Fruit fly (Drosophila melanogaster) whole organism, embryonic: ENCODE measurements around the gene CG43175.

Source experiments
- BEAF-32 ChIP-seq: fragments of 200-800 bp; sonication (Bioruptor generic); optimal IDR thresholded peaks from 3 replicates; lab custom pipeline; 2017; ENCODE audit warnings: missing biosample characterization, missing genetic modification characterization, mild to moderate bottlenecking, moderate library complexity, missing genetic modification reagents
- CG10274 ChIP-seq: fragments of 200-800 bp; sonication (Bioruptor generic); optimal IDR thresholded peaks from 3 replicates; lab custom pipeline; 2017; ENCODE audit warnings: missing biosample characterization, mild to moderate bottlenecking, missing genetic modification characterization
- CG10431 ChIP-seq: fragments of 200-800 bp; sonication (Bioruptor generic); optimal IDR thresholded peaks from 3 replicates; lab custom pipeline; 2018; ENCODE audit warnings: missing biosample characterization, mild to moderate bottlenecking, missing genetic modification characterization
- CG11560 ChIP-seq: fragments of 200-800 bp; sonication (Bioruptor generic); IDR thresholded peaks from 3 replicates; pipeline ENCODE4 v1.3.6; 2022; ENCODE audit warnings: missing biosample characterization, missing genetic modification characterization
- CG12391 ChIP-seq: fragments of 200-800 bp; sonication (Bioruptor generic); optimal IDR thresholded peaks from 3 replicates; lab custom pipeline; 2018; ENCODE audit warnings: missing biosample characterization, mild to moderate bottlenecking, missing genetic modification characterization, moderate library complexity
- CG12744 ChIP-seq: fragments of 200-800 bp; sonication (Bioruptor generic); optimal IDR thresholded peaks from 2 replicates; lab custom pipeline; 2016; ENCODE audit warnings: missing biosample characterization, missing genetic modification characterization
- CG13775 ChIP-seq: fragments of 200-800 bp; sonication (Bioruptor generic); optimal IDR thresholded peaks from 3 replicates; lab custom pipeline; 2017; ENCODE audit warnings: missing biosample characterization, mild to moderate bottlenecking, missing genetic modification characterization
- CG14860 ChIP-seq: fragments of 200-800 bp; sonication (Bioruptor generic); IDR thresholded peaks from 3 replicates; pipeline ENCODE4 v1.3.6; 2022; ENCODE audit warnings: missing biosample characterization, missing genetic modification characterization; ENCODE audit not compliant: partially characterized antibody
- CG16813 ChIP-seq: fragments of 200-800 bp; sonication (Bioruptor generic); IDR thresholded peaks from 3 replicates; pipeline ENCODE4 v1.3.6; 2022; ENCODE audit warnings: missing biosample characterization, missing genetic modification characterization; ENCODE audit not compliant: partially characterized antibody
- CG17912 ChIP-seq: fragments of 200-800 bp; sonication (Bioruptor generic); optimal IDR thresholded peaks from 2 replicates; lab custom pipeline; 2018; ENCODE audit warnings: missing biosample characterization, mild to moderate bottlenecking, missing genetic modification characterization
- CG18262 ChIP-seq: fragments of 200-800 bp; optimal IDR thresholded peaks from 3 replicates; lab custom pipeline; 2019; ENCODE audit warnings: missing biosample characterization, mild to moderate bottlenecking, missing genetic modification characterization, moderate library complexity
- CG3407 ChIP-seq: fragments of 200-800 bp; sonication (Bioruptor generic); optimal IDR thresholded peaks from 2 replicates; lab custom pipeline; 2018; ENCODE audit warnings: missing biosample characterization, mild to moderate bottlenecking, missing genetic modification characterization
- CG34224 ChIP-seq: fragments of 200-800 bp; sonication (Bioruptor generic); IDR thresholded peaks from 3 replicates; pipeline ENCODE4 v1.3.6; 2022; ENCODE audit warnings: missing biosample characterization, missing genetic modification characterization; ENCODE audit not compliant: partially characterized antibody
- CG6683 ChIP-seq: fragments of 200-800 bp; sonication (Bioruptor generic); optimal IDR thresholded peaks from 2 replicates; lab custom pipeline; 2017; ENCODE audit warnings: missing biosample characterization, mild to moderate bottlenecking, missing genetic modification characterization, missing genetic modification reagents
- CG7987 ChIP-seq: fragments of 200-800 bp; sonication (Bioruptor generic); optimal IDR thresholded peaks from 2 replicates; lab custom pipeline; 2018; ENCODE audit warnings: missing biosample characterization, mild to moderate bottlenecking, missing genetic modification characterization, moderate library complexity
- CG8089 ChIP-seq: fragments of 200-800 bp; sonication (Bioruptor generic); optimal IDR thresholded peaks from 3 replicates; lab custom pipeline; 2016; ENCODE audit warnings: missing biosample characterization, missing genetic modification characterization
- CG8290 ChIP-seq, 3 experiments: fragments of 200-800 bp; sonication (Bioruptor generic); optimal IDR thresholded peaks; 2 replicates each; lab custom pipeline; 2016 to 2019; ENCODE audit warnings: missing biosample characterization in 3 of 3, missing genetic modification characterization in 3 of 3, mild to moderate bottlenecking in 2 of 3, moderate library complexity in 1 of 3
- CG8944 ChIP-seq: fragments of 200-800 bp; sonication (Bioruptor generic); optimal IDR thresholded peaks from 3 replicates; lab custom pipeline; 2016; ENCODE audit warnings: missing biosample characterization, missing genetic modification characterization
- CG9215 ChIP-seq: fragments of 200-800 bp; sonication (Bioruptor generic); IDR thresholded peaks from 2 replicates; pipeline ENCODE4 v1.3.6; 2022; ENCODE audit warnings: missing biosample characterization, missing genetic modification characterization
- Dll ChIP-seq: fragments of 200-800 bp; sonication (Bioruptor generic); IDR thresholded peaks from 4 replicates; pipeline ENCODE4 v1.3.6; 2022; ENCODE audit warnings: missing biosample characterization, missing genetic modification characterization; ENCODE audit not compliant: partially characterized antibody
- Dp ChIP-seq: fragments of 200-800 bp; sonication (Bioruptor generic); optimal IDR thresholded peaks from 2 replicates; lab custom pipeline; 2018; ENCODE audit warnings: missing biosample characterization, mild to moderate bottlenecking, missing genetic modification characterization, moderate library complexity
- ERR ChIP-seq: fragments of 200-800 bp; sonication (Bioruptor generic); optimal IDR thresholded peaks from 2 replicates; lab custom pipeline; 2016; ENCODE audit warnings: missing biosample characterization, missing genetic modification characterization
- Ets97D ChIP-seq: fragments of 200-800 bp; sonication (Bioruptor generic); optimal IDR thresholded peaks from 3 replicates; lab custom pipeline; 2016; ENCODE audit warnings: missing biosample characterization, missing genetic modification characterization
- Hmx ChIP-seq: fragments of 200-800 bp; sonication (Bioruptor generic); optimal IDR thresholded peaks from 2 replicates; lab custom pipeline; 2016; ENCODE audit warnings: missing biosample characterization, missing genetic modification characterization
- Kr ChIP-seq: fragments of 200-800 bp; sonication (Bioruptor generic); optimal IDR thresholded peaks from 2 replicates; lab custom pipeline; 2017; ENCODE audit warnings: missing biosample characterization, mild to moderate bottlenecking, missing genetic modification characterization
- MESR4 ChIP-seq: fragments of 200-800 bp; sonication (Bioruptor generic); optimal IDR thresholded peaks from 2 replicates; lab custom pipeline; 2018; ENCODE audit warnings: missing biosample characterization, mild to moderate bottlenecking, missing genetic modification characterization, moderate library complexity
- MTF-1 ChIP-seq: fragments of 200-800 bp; sonication (Bioruptor generic); optimal IDR thresholded peaks from 2 replicates; lab custom pipeline; 2018; ENCODE audit warnings: missing biosample characterization, mild to moderate bottlenecking, missing genetic modification characterization, borderline replicate concordance
- NfI ChIP-seq: fragments of 200-800 bp; sonication (Bioruptor generic); optimal IDR thresholded peaks from 3 replicates; lab custom pipeline; 2018; ENCODE audit warnings: missing biosample characterization, mild to moderate bottlenecking, missing genetic modification characterization, moderate library complexity
- Scr ChIP-seq: fragments of 200-800 bp; sonication (Bioruptor generic); IDR thresholded peaks from 2 replicates; pipeline ENCODE4 v1.3.6; 2022; ENCODE audit warnings: missing biosample characterization, missing genetic modification characterization; ENCODE audit not compliant: partially characterized antibody
- Sry-δ ChIP-seq: fragments of 200-800 bp; sonication (Bioruptor generic); optimal IDR thresholded peaks from 2 replicates; lab custom pipeline; 2016; ENCODE audit warnings: missing biosample characterization, missing genetic modification characterization
- TFAM ChIP-seq: fragments of 200-800 bp; sonication (Bioruptor generic); optimal IDR thresholded peaks from 2 replicates; lab custom pipeline; 2017; ENCODE audit warnings: missing biosample characterization, missing genetic modification characterization, inconsistent platforms
- amos ChIP-seq: fragments of 200-800 bp; sonication (Bioruptor generic); IDR thresholded peaks from 2 replicates; pipeline ENCODE4 v1.3.6; 2022; ENCODE audit warnings: missing biosample characterization, missing genetic modification characterization; ENCODE audit not compliant: partially characterized antibody
- ash1 ChIP-seq: fragments of 200-800 bp; sonication (Bioruptor generic); optimal IDR thresholded peaks from 2 replicates; lab custom pipeline; 2018; ENCODE audit warnings: missing biosample characterization, mild to moderate bottlenecking, missing genetic modification characterization
- btn ChIP-seq: fragments of 200-800 bp; sonication (Bioruptor generic); optimal IDR thresholded peaks from 2 replicates; lab custom pipeline; 2016; ENCODE audit warnings: missing biosample characterization, missing genetic modification characterization
- chn ChIP-seq: fragments of 200-800 bp; sonication (Bioruptor generic); optimal IDR thresholded peaks from 2 replicates; lab custom pipeline; 2016; ENCODE audit warnings: missing biosample characterization, missing genetic modification characterization
- dmrt99B ChIP-seq: fragments of 200-800 bp; sonication (Bioruptor generic); optimal IDR thresholded peaks from 2 replicates; lab custom pipeline; 2018; ENCODE audit warnings: missing biosample characterization, mild to moderate bottlenecking, missing genetic modification characterization, moderate library complexity
- ham ChIP-seq: fragments of 200-800 bp; sonication (Bioruptor generic); IDR thresholded peaks from 2 replicates; pipeline ENCODE4 v1.3.6; 2022; ENCODE audit warnings: missing biosample characterization, missing genetic modification characterization
- lola ChIP-seq, 3 experiments: fragments of >200 bp in 2 of 3; fragments of 200-800 bp in 1 of 3; sonication (Bioruptor generic) in 1 of 3; optimal IDR thresholded peaks; 2 replicates each; lab custom pipeline; 2017 to 2019; ENCODE audit warnings: missing biosample characterization in 3 of 3, missing genetic modification characterization in 3 of 3, mild to moderate bottlenecking in 1 of 3, moderate library complexity in 1 of 3
- mirr ChIP-seq: fragments of 200-800 bp; sonication (Bioruptor generic); optimal IDR thresholded peaks from 3 replicates; lab custom pipeline; 2018; ENCODE audit warnings: missing biosample characterization, mild to moderate bottlenecking, missing genetic modification characterization
- peb ChIP-seq: fragments of 200-800 bp; sonication (Bioruptor generic); IDR thresholded peaks from 2 replicates; pipeline ENCODE4 v1.3.6; 2022; ENCODE audit warnings: missing biosample characterization, missing genetic modification characterization
- pfk ChIP-seq: fragments of 200-800 bp; sonication (Bioruptor generic); optimal IDR thresholded peaks from 2 replicates; lab custom pipeline; 2018; ENCODE audit warnings: missing biosample characterization, mild to moderate bottlenecking, missing genetic modification characterization, moderate library complexity
- phol ChIP-seq: fragments of 200-800 bp; sonication (Bioruptor generic); optimal IDR thresholded peaks from 3 replicates; lab custom pipeline; 2018; ENCODE audit warnings: missing biosample characterization, mild to moderate bottlenecking, missing genetic modification characterization, moderate library complexity
- pita ChIP-seq: fragments of 200-800 bp; sonication (Bioruptor generic); optimal IDR thresholded peaks from 2 replicates; lab custom pipeline; 2017; ENCODE audit warnings: missing biosample characterization, mild to moderate bottlenecking, missing genetic modification characterization
- sens ChIP-seq: fragments of 200-800 bp; sonication (Bioruptor generic); peaks from one replicate; lab custom pipeline; 2016; ENCODE audit warnings: missing biosample characterization, missing genetic modification characterization
- seq ChIP-seq: fragments of 200-800 bp; sonication (Bioruptor generic); IDR thresholded peaks from 2 replicates; pipeline ENCODE4 v1.3.6; 2022; ENCODE audit warnings: missing biosample characterization, missing genetic modification characterization
- tna ChIP-seq: fragments of 200-800 bp; sonication (Bioruptor generic); IDR thresholded peaks from 2 replicates; pipeline ENCODE4 v1.3.6; 2022; ENCODE audit warnings: missing biosample characterization, missing genetic modification characterization; ENCODE audit not compliant: partially characterized antibody
- trem ChIP-seq: fragments of 200-800 bp; optimal IDR thresholded peaks from 3 replicates; lab custom pipeline; 2019; ENCODE audit warnings: missing biosample characterization, mild to moderate bottlenecking, missing genetic modification characterization, moderate library complexity
- ttk ChIP-seq: fragments of 200-800 bp; sonication (Bioruptor generic); IDR thresholded peaks from 2 replicates; pipeline ENCODE4 v2.1.2; 2022; ENCODE audit warnings: missing biosample characterization, missing genetic modification characterization
- yki ChIP-seq: fragments of >200 bp; optimal IDR thresholded peaks from 3 replicates; lab custom pipeline; 2018
- zen ChIP-seq: fragments of 200-800 bp; sonication (Bioruptor generic); optimal IDR thresholded peaks from 3 replicates; lab custom pipeline; 2018; ENCODE audit warnings: missing biosample characterization, mild to moderate bottlenecking, missing genetic modification characterization, moderate library complexity

The CG43175 gene

dm6 chr3R:17684854-17685253 lies 54.3 kb downstream of the CG43175 start, which contains the start of the genes CG31251 and CG31360 (continued):
- TF ChIP-seq phol (tag; lab: Kevin White, UChicago), result peak; percentile 41
- no peak for TF ChIP-seq mirr (GFP tag; lab: Kevin White, UChicago)
- peak; percentile 81 for TF ChIP-seq BEAF-32 (GFP tag; lab: Kevin White, UChicago)
- TF ChIP-seq Sry-δ (GFP tag; lab: Kevin White, UChicago), result peak; percentile 57
- peak; percentile 42 for TF ChIP-seq CG12391
- TF ChIP-seq sens (GFP tag; lab: Kevin White, UChicago), result peak; percentile 55
- peak; percentile 37 for TF ChIP-seq Dp
- TF ChIP-seq MESR4, result peak; percentile 15
- TF ChIP-seq Dll (GFP tag; lab: Robert Waterston, UW), result peak; percentile 95
- peak; percentile 29 for TF ChIP-seq Ets97D
- peak in 1 of 3 experiments; percentile 12 for TF ChIP-seq lola (GFP tag; optimal IDR thresholded peaks at IDR 0.05; lab: Kevin White, UChicago)
- peak; percentile 89 for TF ChIP-seq CG14860
- TF ChIP-seq CG10431 (GFP tag; lab: Kevin White, UChicago), result no peak
- TF ChIP-seq CG8944 (GFP tag; lab: Kevin White, UChicago), result no peak
- TF ChIP-seq Scr (GFP tag; lab: Robert Waterston, UW), result peak; percentile 90
- peak; percentile 72 for TF ChIP-seq amos
- TF ChIP-seq trem (tag; lab: Kevin White, UChicago), result peak; percentile 99
- no peak for TF ChIP-seq MTF-1 (GFP tag; lab: Kevin White, UChicago)

- TF ChIP-seq CG7987, result no peak
- no peak for TF ChIP-seq yki (lab: Kevin White, UChicago)
- TF ChIP-seq CG3407 (GFP tag; lab: Kevin White, UChicago), result no peak
- TF ChIP-seq CG12744 (GFP tag; lab: Kevin White, UChicago), result no peak
- no peak for TF ChIP-seq CG13775 (GFP tag; lab: Kevin White, UChicago)
- no peak for TF ChIP-seq CG6683
- peak; percentile 62 for TF ChIP-seq tna (GFP tag; lab: Robert Waterston, UW)
- no peak for TF ChIP-seq zen (tag; lab: Kevin White, UChicago)
- no peak for TF ChIP-seq Kr (GFP tag; lab: Kevin White, UChicago)
- TF ChIP-seq CG16813 (GFP tag; lab: Robert Waterston, UW), result peak; percentile 65
- TF ChIP-seq CG8089, result no peak
- no peak for TF ChIP-seq btn (GFP tag; lab: Kevin White, UChicago)
- TF ChIP-seq chn (GFP tag; lab: Kevin White, UChicago), result no peak
- TF ChIP-seq Hmx (GFP tag; lab: Kevin White, UChicago), result no peak
- TF ChIP-seq CG17912 (GFP tag; lab: Kevin White, UChicago), result no peak
- no peak for TF ChIP-seq ash1 (GFP tag; lab: Kevin White, UChicago)
- TF ChIP-seq CG34224 (GFP tag; lab: Robert Waterston, UW), result peak; percentile 83
- no peak for TF ChIP-seq ham (GFP tag; lab: Robert Waterston, UW)
- no peak for TF ChIP-seq CG10274 (GFP tag; lab: Kevin White, UChicago)
- TF ChIP-seq ttk (GFP tag; lab: Robert Waterston, UW), result no peak
- TF ChIP-seq seq (GFP tag; lab: Robert Waterston, UW), result no peak
- TF ChIP-seq CG18262, result no peak
- TF ChIP-seq NfI, result no peak
- TF ChIP-seq CG11560 (tag; lab: Robert Waterston, UW), result no peak
- TF ChIP-seq TFAM, result no peak
- TF ChIP-seq pfk (GFP tag; lab: Kevin White, UChicago), result no peak
- TF ChIP-seq amos, result peak; percentile 78
- TF ChIP-seq dmrt99B, result no peak
- no peak for TF ChIP-seq peb (GFP tag; lab: Robert Waterston, UW)
- no peak for TF ChIP-seq ERR
- TF ChIP-seq CG8290 (GFP tag; optimal IDR thresholded peaks at IDR 0.05; lab: Kevin White, UChicago), result peak; percentile 13
- no peak for TF ChIP-seq CG8290 (tag; optimal IDR thresholded peaks at IDR 0.05; lab: Kevin White, UChicago)
- TF ChIP-seq CG9215, result no peak
- no peak for TF ChIP-seq pita
Observed at dm6 chr3R:17686875-17687274, 56.4 kb downstream of the CG43175 start, which contains the start of gene CG31249. TSS of gene CG31249 (minus strand) at chr3R:17687071.
